Worm (Caenorhabditis elegans): Measurements from ENCODE around the gene phf-33.
A peak's percentile ranks its signal among the peaks of the same experiment; 100 is the strongest.

The phf-33 gene

DNA sequence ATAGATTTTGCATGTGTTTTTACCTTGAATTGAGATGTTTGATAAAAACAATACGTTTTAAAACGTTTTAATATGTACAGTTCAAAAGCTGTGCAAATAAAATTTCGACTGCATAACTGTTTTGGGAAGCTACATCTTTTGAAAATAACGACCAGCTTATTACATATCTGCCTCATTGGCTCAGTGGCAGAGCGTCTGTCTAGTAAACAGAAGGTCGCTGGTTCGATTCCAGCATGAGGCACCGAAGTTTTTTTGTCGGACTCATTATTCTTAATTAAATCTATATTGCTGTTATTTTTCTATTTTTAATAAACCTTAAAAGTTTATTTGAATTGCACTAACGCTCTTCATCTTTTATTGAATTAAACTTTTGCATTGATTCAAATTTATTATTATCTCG, 14.2 kb upstream of the phf-33 start:
- TF ChIP-seq tab-1 (GFP tag; IDR thresholded peaks at IDR 0.05), result no peak
- TF ChIP-seq cog-1 (tag; optimal IDR thresholded peaks at IDR 0.05), result no peak
- TF ChIP-seq ztf-23 (GFP tag; IDR thresholded peaks at IDR 0.05), result no peak
- no peak for TF ChIP-seq T22C8.4 (GFP tag; IDR thresholded peaks at IDR 0.05)
- TF ChIP-seq ref-1 (GFP tag; conservative IDR thresholded peaks at IDR 0.05), result no peak
- no peak for TF ChIP-seq ztf-29 (GFP tag; IDR thresholded peaks at IDR 0.05)
- TF ChIP-seq klf-2 (GFP tag; conservative IDR thresholded peaks at IDR 0.05), result no peak

DNA sequence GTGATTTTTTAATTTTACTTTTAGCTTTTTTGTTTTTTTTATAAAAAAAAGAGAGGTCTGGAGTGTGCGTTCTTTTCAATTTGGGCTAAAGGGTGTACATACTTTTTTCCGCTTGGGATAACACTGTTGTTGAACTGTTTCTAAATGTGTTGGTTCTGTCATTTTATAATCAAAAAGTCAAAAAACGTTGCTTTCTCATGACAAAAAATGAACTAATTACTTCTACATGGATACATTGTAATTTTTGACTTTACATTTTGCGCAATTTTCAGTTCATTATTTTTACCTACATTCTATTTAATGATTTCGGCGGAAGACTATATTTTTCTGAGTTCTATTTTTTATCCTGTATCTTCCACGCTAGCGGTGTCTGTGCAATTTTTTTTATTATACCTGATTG, 12.7 kb upstream of the phf-33 start, which contains the start of gene srd-38:
Gene srd-38, plus strand, starts transcription at position 301 of the 400 bp plus-strand sequence.
- TF ChIP-seq ztf-29 (GFP tag; IDR thresholded peaks at IDR 0.05), result no peak
- no peak for TF ChIP-seq flt-1 (GFP tag; IDR thresholded peaks at IDR 0.05)
- TF ChIP-seq med-1 (GFP tag; optimal IDR thresholded peaks at IDR 0.05; ENCODE audit: insufficient read depth), result no peak
- TF ChIP-seq cog-1 (tag; optimal IDR thresholded peaks at IDR 0.05), result no peak
- no peak for TF ChIP-seq ref-1 (GFP tag; conservative IDR thresholded peaks at IDR 0.05)
- TF ChIP-seq ztf-23 (GFP tag; IDR thresholded peaks at IDR 0.05), result no peak
- no peak for TF ChIP-seq T22C8.4 (GFP tag; IDR thresholded peaks at IDR 0.05)
- TF ChIP-seq tab-1 (GFP tag; IDR thresholded peaks at IDR 0.05), result no peak
- no peak for TF ChIP-seq klf-2 (GFP tag; conservative IDR thresholded peaks at IDR 0.05)

DNA sequence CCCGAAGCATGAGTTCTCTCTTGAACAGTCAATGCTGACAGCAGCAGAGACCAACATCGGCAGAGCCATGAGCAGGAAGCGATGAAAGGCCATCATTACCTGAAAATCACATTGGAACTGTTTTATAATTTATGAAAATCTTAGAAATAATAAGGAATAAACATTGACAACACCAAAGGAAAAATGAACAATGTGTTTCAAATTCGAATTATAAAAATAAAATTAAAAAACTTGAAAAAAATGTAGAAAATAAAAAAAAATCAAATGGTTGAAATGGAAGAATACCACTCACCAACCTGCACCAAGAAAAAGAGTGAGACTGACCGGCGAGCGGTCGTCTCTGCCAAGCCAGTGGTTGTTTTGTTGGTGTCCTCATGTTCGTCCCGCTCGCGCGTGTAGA, 11.8 kb upstream of the phf-33 start, which contains the start of gene R04D3.3:
Gene R04D3.3, minus strand, starts transcription at position 101 of the 400 bp plus-strand sequence.
- TF ChIP-seq T22C8.4 (GFP tag; IDR thresholded peaks at IDR 0.05) (no peak), flt-1 (GFP tag; IDR thresholded peaks at IDR 0.05) (no peak), ztf-29 (GFP tag; IDR thresholded peaks at IDR 0.05) (no peak), klf-2 (GFP tag; conservative IDR thresholded peaks at IDR 0.05) (no peak), med-1 (GFP tag; optimal IDR thresholded peaks at IDR 0.05; ENCODE audit: insufficient read depth) (no peak), ref-1 (GFP tag; conservative IDR thresholded peaks at IDR 0.05) (no peak), ztf-23 (GFP tag; IDR thresholded peaks at IDR 0.05) (no peak), tab-1 (GFP tag; IDR thresholded peaks at IDR 0.05) (no peak), cog-1 (tag; optimal IDR thresholded peaks at IDR 0.05) (no peak)

DNA sequence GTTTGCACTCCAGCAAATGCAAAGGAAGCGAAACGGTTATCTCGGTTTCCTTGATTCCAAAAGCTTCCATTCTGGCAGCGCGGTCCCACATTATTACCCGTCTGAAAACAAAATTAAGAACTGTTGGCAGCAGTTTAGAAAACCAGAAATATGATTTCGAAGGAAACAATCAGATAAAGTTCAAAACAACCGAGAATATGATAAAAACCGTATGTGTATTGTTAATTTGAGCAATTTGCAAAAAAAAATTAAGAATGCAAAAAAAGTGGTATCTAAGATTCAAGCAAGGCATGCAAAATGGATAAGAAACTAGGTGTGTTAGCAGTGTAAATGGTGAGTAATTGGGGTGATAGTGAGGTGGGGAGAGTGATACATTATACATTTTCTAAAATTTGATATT, 9.9 kb upstream of the phf-33 start, which contains the start of gene R04D3.4:
Gene R04D3.4, minus strand, starts transcription at position 101 of the 400 bp plus-strand sequence.
- TF ChIP-seq klf-2 (GFP tag; conservative IDR thresholded peaks at IDR 0.05), result no peak
- no peak for TF ChIP-seq cog-1 (tag; optimal IDR thresholded peaks at IDR 0.05)
- TF ChIP-seq ztf-23 (GFP tag; IDR thresholded peaks at IDR 0.05), result no peak
- no peak for TF ChIP-seq med-1 (GFP tag; optimal IDR thresholded peaks at IDR 0.05; ENCODE audit: insufficient read depth)
- no peak for TF ChIP-seq T22C8.4 (GFP tag; IDR thresholded peaks at IDR 0.05)
- TF ChIP-seq flt-1 (GFP tag; IDR thresholded peaks at IDR 0.05), result no peak
- TF ChIP-seq ref-1 (GFP tag; conservative IDR thresholded peaks at IDR 0.05), result no peak
- no peak for TF ChIP-seq ztf-29 (GFP tag; IDR thresholded peaks at IDR 0.05)
- no peak for TF ChIP-seq tab-1 (GFP tag; IDR thresholded peaks at IDR 0.05)

DNA sequence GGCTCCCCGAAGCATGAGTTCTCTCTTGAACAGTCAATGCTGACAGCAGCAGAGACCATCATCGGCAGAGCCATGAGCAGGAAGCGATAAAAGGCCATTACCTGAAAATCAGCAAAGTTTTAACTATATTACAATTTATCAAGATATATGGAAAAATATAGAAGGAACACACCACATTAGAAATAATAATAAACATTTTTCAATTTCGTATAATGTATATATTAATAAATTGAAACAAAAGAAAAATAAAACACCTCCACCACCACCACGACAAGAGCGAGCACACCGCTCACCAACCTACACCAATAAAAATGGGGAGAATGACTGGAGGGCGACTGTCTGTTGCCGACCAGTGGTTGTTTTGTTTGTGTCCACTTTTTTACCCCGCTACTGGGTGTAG, 7.8 kb upstream of the phf-33 start, which contains the start of gene R04D3.2:
Gene R04D3.2, minus strand, starts transcription at position 101 of the 400 bp plus-strand sequence.
- TF ChIP-seq T22C8.4 (GFP tag; IDR thresholded peaks at IDR 0.05) (no peak), tab-1 (GFP tag; IDR thresholded peaks at IDR 0.05) (no peak), flt-1 (GFP tag; IDR thresholded peaks at IDR 0.05) (no peak), ztf-23 (GFP tag; IDR thresholded peaks at IDR 0.05) (no peak), med-1 (GFP tag; optimal IDR thresholded peaks at IDR 0.05; ENCODE audit: insufficient read depth) (no peak), ref-1 (GFP tag; conservative IDR thresholded peaks at IDR 0.05) (no peak), cog-1 (tag; optimal IDR thresholded peaks at IDR 0.05) (no peak), ztf-29 (GFP tag; IDR thresholded peaks at IDR 0.05) (no peak), klf-2 (GFP tag; conservative IDR thresholded peaks at IDR 0.05) (no peak)

DNA sequence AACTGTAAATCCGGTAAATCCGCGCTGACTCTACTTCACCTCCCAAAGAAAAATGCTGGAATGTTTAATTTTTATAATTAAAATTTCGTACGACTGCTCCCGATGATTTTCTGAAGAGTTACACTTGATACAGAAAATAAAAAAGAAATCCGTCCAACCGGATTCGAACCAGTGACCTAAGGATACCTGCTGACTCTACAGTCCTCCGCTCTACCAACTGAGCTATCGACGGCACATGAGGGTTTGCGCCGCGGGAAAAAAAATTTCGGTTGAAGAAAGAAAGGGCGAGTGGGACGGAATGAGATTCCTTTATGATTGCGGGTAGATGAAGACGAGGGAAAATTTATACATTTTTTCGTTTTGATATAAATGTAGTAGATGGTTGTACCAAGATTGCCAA, 5.8 kb upstream of the phf-33 start:
- no peak for TF ChIP-seq klf-2 (GFP tag; conservative IDR thresholded peaks at IDR 0.05)
- TF ChIP-seq ref-1 (GFP tag; conservative IDR thresholded peaks at IDR 0.05), result no peak
- no peak for TF ChIP-seq tab-1 (GFP tag; IDR thresholded peaks at IDR 0.05)
- 0 out of 2 replicates have a peak, but pooled peaks have one; percentile 45 for TF ChIP-seq flt-1 (GFP tag; IDR thresholded peaks at IDR 0.05)
- no peak for TF ChIP-seq med-1 (GFP tag; optimal IDR thresholded peaks at IDR 0.05; ENCODE audit: insufficient read depth)

DNA sequence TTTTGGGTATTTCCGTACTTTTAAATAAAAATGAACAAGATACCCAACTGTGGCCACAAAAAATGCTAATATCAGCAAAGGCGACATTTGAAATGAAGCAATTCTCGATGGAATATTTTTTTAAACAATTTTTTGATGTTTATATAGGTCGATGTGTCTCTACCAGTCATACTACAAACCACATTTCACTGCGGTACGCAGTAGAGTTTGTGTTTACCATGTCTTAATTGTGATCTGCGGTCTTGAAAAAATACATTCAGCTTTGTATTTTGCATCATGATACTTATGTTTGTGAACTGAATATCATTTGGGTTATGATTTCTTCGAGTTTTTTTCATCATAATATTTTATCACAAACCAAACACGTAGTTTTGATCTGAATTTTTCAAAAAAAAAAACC, 5.3 kb upstream of the phf-33 start, which contains the start of gene cyp-14A4:
Gene cyp-14A4, minus strand, starts transcription at position 107 of the 400 bp plus-strand sequence.
- TF ChIP-seq ztf-29 (GFP tag; IDR thresholded peaks at IDR 0.05), result no peak
- no peak for TF ChIP-seq ref-1 (GFP tag; conservative IDR thresholded peaks at IDR 0.05)
- no peak for TF ChIP-seq klf-2 (GFP tag; conservative IDR thresholded peaks at IDR 0.05)
- no peak for TF ChIP-seq tab-1 (GFP tag; IDR thresholded peaks at IDR 0.05)
- TF ChIP-seq T22C8.4 (GFP tag; IDR thresholded peaks at IDR 0.05), result no peak
- no peak for TF ChIP-seq ztf-23 (GFP tag; IDR thresholded peaks at IDR 0.05)
- no peak for TF ChIP-seq flt-1 (GFP tag; IDR thresholded peaks at IDR 0.05)
- TF ChIP-seq med-1 (GFP tag; optimal IDR thresholded peaks at IDR 0.05; ENCODE audit: insufficient read depth), result no peak
- TF ChIP-seq cog-1 (tag; optimal IDR thresholded peaks at IDR 0.05), result no peak

DNA sequence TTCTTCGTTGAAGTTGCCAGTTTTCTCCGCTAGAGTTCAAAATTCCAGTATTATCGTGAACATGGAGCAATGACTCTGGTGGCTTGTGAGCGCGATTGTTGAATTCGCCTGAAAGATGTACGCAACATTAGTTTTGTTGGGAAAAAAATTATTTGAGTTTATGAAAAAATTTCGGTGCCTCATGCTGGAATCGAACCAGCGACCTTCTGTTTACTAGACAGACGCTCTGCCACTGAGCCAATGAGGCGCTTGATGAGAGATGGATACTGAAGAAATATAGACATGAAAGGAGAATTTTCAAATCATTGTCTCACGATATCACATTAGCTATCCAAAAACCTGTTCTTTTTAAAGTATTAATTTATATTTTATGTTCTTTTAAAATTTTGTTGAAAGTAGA, 4.7 kb upstream of the phf-33 start:
- no peak for TF ChIP-seq ztf-23 (GFP tag; IDR thresholded peaks at IDR 0.05)
- TF ChIP-seq cog-1 (tag; optimal IDR thresholded peaks at IDR 0.05), result no peak
- no peak for TF ChIP-seq klf-2 (GFP tag; conservative IDR thresholded peaks at IDR 0.05)
- no peak for TF ChIP-seq ref-1 (GFP tag; conservative IDR thresholded peaks at IDR 0.05)
- peak; percentile 53; the same call in 1 of the 2 replicates for TF ChIP-seq flt-1 (GFP tag; IDR thresholded peaks at IDR 0.05)
- TF ChIP-seq med-1 (GFP tag; optimal IDR thresholded peaks at IDR 0.05; ENCODE audit: insufficient read depth), result no peak
- no peak for TF ChIP-seq ztf-29 (GFP tag; IDR thresholded peaks at IDR 0.05)
- no peak for TF ChIP-seq T22C8.4 (GFP tag; IDR thresholded peaks at IDR 0.05)

DNA sequence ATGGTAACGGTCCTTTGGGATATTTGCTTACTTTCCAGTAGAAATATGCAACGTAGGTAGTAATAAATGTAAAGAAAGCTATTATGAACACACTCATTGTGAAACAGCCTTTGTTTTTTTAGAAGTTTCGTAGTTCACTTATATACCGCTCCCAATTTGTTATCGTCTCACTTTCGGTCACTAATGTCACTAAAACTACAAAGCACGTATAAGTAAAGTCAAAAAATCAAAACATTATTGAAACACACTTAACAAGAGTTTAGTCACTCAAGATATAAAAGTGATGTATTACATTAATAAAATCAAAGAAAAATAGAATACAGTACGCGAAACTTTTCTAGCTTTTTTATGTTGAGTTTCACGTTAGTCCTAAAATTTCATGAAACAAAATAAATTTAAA, 4.7 kb downstream of the phf-33 start, which contains the start of gene cyp-14A3:
Gene cyp-14A3, minus strand, starts transcription at position 101 of the 400 bp plus-strand sequence.
- TF ChIP-seq med-1 (GFP tag; optimal IDR thresholded peaks at IDR 0.05; ENCODE audit: insufficient read depth) (no peak), ref-1 (GFP tag; conservative IDR thresholded peaks at IDR 0.05) (no peak), klf-2 (GFP tag; conservative IDR thresholded peaks at IDR 0.05) (no peak), T22C8.4 (GFP tag; IDR thresholded peaks at IDR 0.05) (no peak), ztf-23 (GFP tag; IDR thresholded peaks at IDR 0.05) (no peak), ztf-29 (GFP tag; IDR thresholded peaks at IDR 0.05) (no peak), cog-1 (tag; optimal IDR thresholded peaks at IDR 0.05) (no peak), tab-1 (GFP tag; IDR thresholded peaks at IDR 0.05) (no peak), flt-1 (GFP tag; IDR thresholded peaks at IDR 0.05) (no peak)
